Worm (Caenorhabditis elegans) whole organism, L4 larva: ENCODE results near the gene hsp-75.

Experiments used
- F26F4.8 ChIP-seq: fragments of 200-800 bp; sonication (Bioruptor generic); conservative IDR thresholded peaks from 2 replicates; pipeline ENCODE4 v1.3.6; 2022; ENCODE audit warnings: missing genetic modification characterization, missing compliant biosample characterization
- F37D6.2 ChIP-seq: sonication (generic microtip); optimal IDR thresholded peaks from 2 replicates; lab custom pipeline; 2016; ENCODE audit warnings: mild to moderate bottlenecking, missing genetic modification characterization, missing compliant biosample characterization
- F49E8.2 ChIP-seq: sonication (generic microtip); optimal IDR thresholded peaks from 2 replicates; lab custom pipeline; 2016; ENCODE audit warnings: missing compliant biosample characterization, mild to moderate bottlenecking, missing genetic modification characterization, borderline replicate concordance
- Y75B8A.6 ChIP-seq: fragments of 200-800 bp; sonication (Bioruptor generic); IDR thresholded peaks from 2 replicates; pipeline ENCODE4 v1.3.6; 2022; ENCODE audit warnings: missing genetic modification reagents, missing genetic modification characterization, missing compliant biosample characterization
- ZK546.5 ChIP-seq, 2 experiments: sonication (generic microtip); optimal IDR thresholded peaks; 2 replicates each; lab custom pipeline; 2017; ENCODE audit warnings: missing biosample characterization in 2 of 2, missing genetic modification characterization in 2 of 2
- arid-1 ChIP-seq: fragments of 200-800 bp; sonication (Bioruptor generic); conservative IDR thresholded peaks from 2 replicates; pipeline ENCODE4 v1.3.6; 2022; ENCODE audit warnings: missing genetic modification reagents, missing genetic modification characterization, missing compliant biosample characterization
- attf-4 ChIP-seq: sonication (generic microtip); optimal IDR thresholded peaks from 3 replicates; lab custom pipeline; 2017; ENCODE audit warnings: missing biosample characterization, missing genetic modification characterization
- ceh-20 ChIP-seq: fragments of 200-800 bp; sonication (Bioruptor generic); IDR thresholded peaks from 2 replicates; pipeline ENCODE4 v1.3.6; 2022; ENCODE audit warnings: missing genetic modification reagents, missing genetic modification characterization, missing compliant biosample characterization
- ces-1 ChIP-seq: fragments of 150-350 bp; sonication (generic microtip); optimal IDR thresholded peaks from 4 replicates; lab custom pipeline; 2014; ENCODE audit warnings: missing biosample characterization, missing genetic modification reagents, missing genetic modification characterization
- ctbp-1 ChIP-seq: fragments of 200-800 bp; sonication (Bioruptor generic); IDR thresholded peaks from 2 replicates; pipeline ENCODE4 v1.3.6; 2022; ENCODE audit warnings: missing genetic modification reagents, missing genetic modification characterization, missing compliant biosample characterization
- daf-16 ChIP-seq, 3 experiments: sonication (generic microtip); optimal IDR thresholded peaks; 2 replicates each; lab custom pipeline; 2016 to 2017; ENCODE audit warnings: missing genetic modification characterization in 3 of 3, missing genetic modification reagents in 3 of 3, mild to moderate bottlenecking in 2 of 3, missing compliant biosample characterization in 2 of 3, missing biosample characterization in 1 of 3, moderate library complexity in 1 of 3
- daf-8 ChIP-seq: fragments of 200-800 bp; sonication (Bioruptor generic); IDR thresholded peaks from 2 replicates; pipeline ENCODE4 v1.3.6; 2022; ENCODE audit warnings: missing genetic modification characterization, missing compliant biosample characterization
- dmd-9 ChIP-seq: fragments of 200-800 bp; sonication (Bioruptor generic); IDR thresholded peaks from 2 replicates; pipeline ENCODE4 v1.3.6; 2022; ENCODE audit warnings: missing genetic modification reagents, missing genetic modification characterization, missing compliant biosample characterization
- duxl-1 ChIP-seq: sonication (generic microtip); optimal IDR thresholded peaks from 2 replicates; lab custom pipeline; 2016; ENCODE audit warnings: mild to moderate bottlenecking, missing genetic modification characterization, moderate library complexity, missing compliant biosample characterization; ENCODE audit not compliant: poor library complexity
- gei-8 ChIP-seq: fragments of 200-800 bp; sonication (Bioruptor generic); optimal IDR thresholded peaks from 2 replicates; lab custom pipeline; 2018; ENCODE audit warnings: mild to moderate bottlenecking, missing genetic modification characterization, missing compliant biosample characterization
- hlh-30 ChIP-seq: sonication (generic microtip); optimal IDR thresholded peaks from 2 replicates; lab custom pipeline; 2017; ENCODE audit warnings: antibody characterized with exemption, mild to moderate bottlenecking, missing genetic modification characterization, missing compliant biosample characterization; ENCODE audit not compliant: insufficient read depth
- hmg-1.1 ChIP-seq: fragments of 200-800 bp; sonication (Bioruptor generic); IDR thresholded peaks from 2 replicates; pipeline ENCODE4 v1.3.6; 2022; ENCODE audit warnings: missing genetic modification reagents, missing genetic modification characterization, missing compliant biosample characterization
- lin-13 ChIP-seq: fragments of 150-350 bp; optimal IDR thresholded peaks from 2 replicates; lab custom pipeline; 2014; ENCODE audit warnings: missing biosample characterization, missing genetic modification reagents, missing genetic modification characterization
- lin-15B ChIP-seq: fragments of 150-350 bp; sonication (generic microtip); optimal IDR thresholded peaks from 3 replicates; lab custom pipeline; 2014; ENCODE audit warnings: missing biosample characterization, missing genetic modification characterization
- lin-38 ChIP-seq: fragments of 200-800 bp; sonication (Bioruptor generic); IDR thresholded peaks from 2 replicates; pipeline ENCODE4 v1.3.6; 2022; ENCODE audit warnings: missing genetic modification reagents, missing genetic modification characterization, missing compliant biosample characterization
- lin-39 ChIP-seq: fragments of 150-350 bp; optimal IDR thresholded peaks from 2 replicates; lab custom pipeline; 2014; ENCODE audit warnings: missing biosample characterization, missing genetic modification reagents, missing genetic modification characterization
- lir-3 ChIP-seq: sonication (generic microtip); optimal IDR thresholded peaks from 2 replicates; lab custom pipeline; 2016; ENCODE audit warnings: mild to moderate bottlenecking, missing genetic modification characterization, missing compliant biosample characterization
- mdl-1 ChIP-seq, 2 experiments: fragments of 150-350 bp in 1 of 2; sonication (generic microtip) in 1 of 2; optimal IDR thresholded peaks; 2 replicates each; lab custom pipeline; 2014 to 2017; ENCODE audit warnings: missing biosample characterization in 2 of 2, missing genetic modification characterization in 2 of 2
- mdt-29 ChIP-seq: fragments of 200-800 bp; sonication (Bioruptor generic); IDR thresholded peaks from 2 replicates; pipeline ENCODE4 v1.3.6; 2022; ENCODE audit warnings: missing genetic modification reagents, missing genetic modification characterization, missing compliant biosample characterization
- mep-1 ChIP-seq: fragments of 150-350 bp; sonication (generic microtip); optimal IDR thresholded peaks from 3 replicates; lab custom pipeline; 2014; ENCODE audit warnings: missing biosample characterization, missing genetic modification characterization
- nhr-111 ChIP-seq: fragments of 200-800 bp; sonication (Bioruptor generic); optimal IDR thresholded peaks from 2 replicates; lab custom pipeline; 2018; ENCODE audit warnings: mild to moderate bottlenecking, missing genetic modification characterization, missing compliant biosample characterization
- nhr-237 ChIP-seq: sonication (generic microtip); optimal IDR thresholded peaks from 2 replicates; lab custom pipeline; 2017; ENCODE audit warnings: missing biosample characterization, missing genetic modification characterization
- nhr-41 ChIP-seq: fragments of 200-800 bp; sonication (Bioruptor generic); IDR thresholded peaks from 2 replicates; pipeline ENCODE4 v1.3.6; 2022; ENCODE audit warnings: missing genetic modification reagents, missing genetic modification characterization, missing compliant biosample characterization
- nhr-42 ChIP-seq: fragments of 200-800 bp; sonication (Bioruptor generic); IDR thresholded peaks from 2 replicates; pipeline ENCODE4 v1.3.6; 2022; ENCODE audit warnings: missing genetic modification characterization, missing compliant biosample characterization
- nhr-48 ChIP-seq: sonication (generic microtip); optimal IDR thresholded peaks from 2 replicates; lab custom pipeline; 2016; ENCODE audit warnings: mild to moderate bottlenecking, missing genetic modification characterization, missing compliant biosample characterization
- nhr-6 ChIP-seq: fragments of 150-350 bp; optimal IDR thresholded peaks from 2 replicates; lab custom pipeline; 2014; ENCODE audit warnings: missing biosample characterization, missing genetic modification characterization
- nhr-76 ChIP-seq: fragments of 150-350 bp; optimal IDR thresholded peaks from 2 replicates; lab custom pipeline; 2014; ENCODE audit warnings: missing biosample characterization, missing genetic modification characterization
- nhr-77 ChIP-seq: fragments of 150-350 bp; optimal IDR thresholded peaks from 2 replicates; lab custom pipeline; 2014; ENCODE audit warnings: missing biosample characterization, missing genetic modification characterization
- pha-4 ChIP-seq, 2 experiments: fragments of 150-350 bp in 1 of 2; fragments of 200-800 bp in 1 of 2; sonication (Bioruptor generic) in 1 of 2; IDR thresholded peaks in 1 of 2; optimal IDR thresholded peaks in 1 of 2; 2 replicates each; pipeline versions ENCODE4 v1.3.6 to Lab custom; 2014 to 2022; ENCODE audit warnings: missing genetic modification characterization in 2 of 2, missing genetic modification reagents in 2 of 2, missing biosample characterization in 1 of 2, missing compliant biosample characterization in 1 of 2
- pqm-1 ChIP-seq: sonication (generic microtip); optimal IDR thresholded peaks from 2 replicates; lab custom pipeline; 2017; ENCODE audit warnings: missing biosample characterization, missing genetic modification characterization
- skn-1 ChIP-seq: fragments of 150-350 bp; optimal IDR thresholded peaks from 2 replicates; lab custom pipeline; 2014; ENCODE audit warnings: missing biosample characterization, missing genetic modification characterization
- snpc-4 ChIP-seq: fragments of 150-350 bp; optimal IDR thresholded peaks from 2 replicates; lab custom pipeline; 2014; ENCODE audit warnings: missing biosample characterization, missing genetic modification characterization
- unc-62 ChIP-seq, 3 experiments: fragments of 150-350 bp in 1 of 3; sonication (generic microtip); optimal IDR thresholded peaks in 2 of 3; peaks in 1 of 3; 1 replicate in 1 of 3; 2 replicates in 2 of 3; lab custom pipeline; 2014 to 2017; ENCODE audit warnings: missing biosample characterization in 3 of 3, missing genetic modification characterization in 3 of 3, missing genetic modification reagents in 3 of 3, missing genotype in 1 of 3
- zip-2 ChIP-seq: fragments of 150-350 bp; optimal IDR thresholded peaks from 2 replicates; lab custom pipeline; 2014; ENCODE audit warnings: missing biosample characterization, missing genetic modification characterization
- ztf-7 ChIP-seq: fragments of 150-350 bp; optimal IDR thresholded peaks from 2 replicates; lab custom pipeline; 2014; ENCODE audit warnings: missing biosample characterization, missing genetic modification characterization

Gene hsp-75

ce11 chrIII:7234148-7234547 is 7.6 kb upstream of the hsp-75 start, which contains the start of gene ndus-8 (continued):
- TF ChIP-seq pha-4 (GFP tag; IDR thresholded peaks at IDR 0.05; lab: Robert Waterston, UW) (no peak), pha-4 (tag; optimal IDR thresholded peaks at IDR 0.05; lab: Kevin White, UChicago) (peak; percentile 43), lir-3 (tag; lab: Kevin White, UChicago) (no peak), mep-1 (tag; lab: Kevin White, UChicago) (peak; percentile 62), nhr-41 (GFP tag; lab: Robert Waterston, UW) (no peak), lin-38 (peak; percentile 60), attf-4 (tag; lab: Kevin White, UChicago) (no peak), ces-1 (GFP tag; lab: Kevin White, UChicago) (no peak)

DNA sequence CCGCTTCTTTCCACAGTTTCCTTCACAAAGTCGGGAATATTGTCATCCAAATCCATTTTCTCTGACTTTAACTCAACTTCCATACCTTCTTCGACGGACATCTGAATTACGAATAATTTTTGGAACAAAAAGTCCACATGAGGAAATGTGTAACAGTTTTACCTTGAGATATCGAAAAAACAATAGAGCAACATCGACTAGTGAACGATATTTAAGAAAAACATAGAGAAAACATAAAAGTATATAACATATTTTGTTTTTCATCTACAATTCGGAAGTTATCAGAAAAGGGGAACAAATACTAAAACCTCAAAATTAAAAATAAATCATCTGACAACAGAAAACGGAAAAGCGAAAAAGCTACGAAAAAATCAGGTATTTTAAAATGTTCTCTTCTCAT is 6.3 kb upstream of the hsp-75 start, which contains the start of gene adr-2:
Gene adr-2 (minus strand): TSS at position 101 of the 400 bp plus-strand sequence.
- TF ChIP-seq ZK546.5 (tag; optimal IDR thresholded peaks at IDR 0.05; lab: Kevin White, UChicago) (no peak), duxl-1 (tag; lab: Kevin White, UChicago) (no peak), pha-4 (GFP tag; IDR thresholded peaks at IDR 0.05; lab: Robert Waterston, UW) (no peak), pha-4 (tag; optimal IDR thresholded peaks at IDR 0.05; lab: Kevin White, UChicago) (no peak), nhr-76 (tag; lab: Kevin White, UChicago) (no peak), arid-1 (no peak), nhr-6 (tag; lab: Kevin White, UChicago) (no peak), mep-1 (tag; lab: Kevin White, UChicago) (no peak), daf-16 (GFP tag; optimal IDR thresholded peaks at IDR 0.05; lab: Kevin White, UChicago) (no peak), daf-16 (tag; optimal IDR thresholded peaks at IDR 0.05; lab: Kevin White, UChicago) (no peak), skn-1 (tag; lab: Kevin White, UChicago) (no peak)
- TF ChIP-seq, all 104 proteins: peak for 0

- TF ChIP-seq unc-62 (GFP tag; optimal IDR thresholded peaks at IDR 0.05 in 1 of 2; lab: Kevin White, UChicago) (peak in 1 of 2 experiments; percentile 66), unc-62 (tag; optimal IDR thresholded peaks at IDR 0.05; lab: Kevin White, UChicago) (no peak), nhr-237 (no peak), lin-38 (peak; percentile 29; the same call in 1 of the 2 replicates), lir-3 (tag; lab: Kevin White, UChicago) (no peak), F26F4.8 (GFP tag; lab: Robert Waterston, UW) (no peak), skn-1 (tag; lab: Kevin White, UChicago) (no peak), lin-39 (tag; lab: Kevin White, UChicago) (no peak), pqm-1 (tag; lab: Kevin White, UChicago) (no peak), mdt-29 (GFP tag; lab: Robert Waterston, UW) (no peak), nhr-42 (GFP tag; lab: Robert Waterston, UW) (no peak), lin-15B (tag; lab: Kevin White, UChicago) (no peak), F37D6.2 (tag; lab: Kevin White, UChicago) (no peak), arid-1 (0 out of 2 replicates have a peak, but pooled peaks have one; percentile 16), Y75B8A.6 (no peak)
- TF ChIP-seq, all 104 proteins: peak for 3
Measured at ce11 chrIII:7230841-7231240, 4.3 kb upstream of the hsp-75 start, which contains the start of gene R151.10. R151.10 (minus strand) TSS chrIII:7230941.

DNA sequence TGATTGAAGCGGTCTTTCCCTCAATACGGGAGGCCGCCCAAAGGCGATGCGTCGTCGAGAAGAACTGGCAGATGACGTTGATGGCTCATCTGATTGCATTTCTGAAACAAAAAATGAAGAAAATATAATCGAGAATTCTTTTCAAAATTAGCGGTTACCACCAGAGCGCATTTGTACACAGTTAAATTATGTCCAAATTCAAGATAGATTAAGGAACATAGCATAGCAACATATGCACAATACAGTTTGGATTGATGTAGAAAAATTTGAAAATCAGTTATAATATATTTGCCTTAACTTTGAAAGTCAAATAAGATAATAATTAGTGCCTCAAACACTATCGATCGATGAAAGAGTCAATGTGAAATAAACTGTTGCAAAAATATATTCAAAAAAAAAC is 3.2 kb upstream of the hsp-75 start, which contains the start of gene R151.8:
Gene R151.8 (minus strand): TSS at position 101 of the 400 bp plus-strand sequence.
- TF ChIP-seq hlh-30 (tag; lab: Kevin White, UChicago): no peak
- TF ChIP-seq ctbp-1 (GFP tag; lab: Robert Waterston, UW): no peak
- TF ChIP-seq daf-8 (GFP tag; lab: Robert Waterston, UW): no peak
- no peak for TF ChIP-seq snpc-4
- TF ChIP-seq F49E8.2 (tag; lab: Kevin White, UChicago): no peak

DNA sequence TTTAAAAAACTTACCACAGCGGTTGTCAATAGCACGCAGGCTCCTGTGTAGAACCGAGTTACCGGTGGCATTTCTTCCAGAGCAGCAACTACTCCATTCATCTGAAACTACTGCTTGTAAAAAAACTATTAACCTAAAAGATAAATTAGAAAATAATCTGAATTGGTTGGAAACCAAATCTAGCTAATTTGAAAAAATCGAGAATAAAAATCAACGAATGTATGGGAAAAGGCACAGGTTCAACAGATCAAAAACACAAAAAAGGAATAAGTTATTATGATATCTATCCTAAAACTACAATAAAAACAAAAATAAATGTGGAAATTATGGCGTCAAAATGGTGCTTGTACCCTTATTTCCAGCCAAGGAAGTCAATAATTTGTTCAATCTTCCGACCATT is 3.5 kb downstream of the hsp-75 start, which contains the start of gene der-2:
Gene der-2 (minus strand): TSS at position 101 of the 400 bp plus-strand sequence.
- TF ChIP-seq nhr-111: no peak
- no peak for TF ChIP-seq hmg-1.1 (GFP tag; lab: Robert Waterston, UW)
- no peak for TF ChIP-seq zip-2 (tag; lab: Kevin White, UChicago)
- no peak for TF ChIP-seq nhr-48 (tag; lab: Kevin White, UChicago)
- no peak for TF ChIP-seq ceh-20 (GFP tag; lab: Robert Waterston, UW)
- no peak for TF ChIP-seq mdt-29 (GFP tag; lab: Robert Waterston, UW)
- no peak for TF ChIP-seq snpc-4
- no peak for TF ChIP-seq mdl-1 (tag; optimal IDR thresholded peaks at IDR 0.05; lab: Kevin White, UChicago)
- TF ChIP-seq lin-13 (GFP tag; lab: Kevin White, UChicago): no peak
- no peak for TF ChIP-seq gei-8 (GFP tag; lab: Kevin White, UChicago)
- no peak for TF ChIP-seq attf-4 (tag; lab: Kevin White, UChicago)
- no peak for TF ChIP-seq dmd-9 (GFP tag; lab: Robert Waterston, UW)
- TF ChIP-seq nhr-77: no peak
- no peak for TF ChIP-seq ztf-7 (tag; lab: Kevin White, UChicago)
